Worm (Caenorhabditis elegans): ENCODE results near the gene syx-2.

DNA sequence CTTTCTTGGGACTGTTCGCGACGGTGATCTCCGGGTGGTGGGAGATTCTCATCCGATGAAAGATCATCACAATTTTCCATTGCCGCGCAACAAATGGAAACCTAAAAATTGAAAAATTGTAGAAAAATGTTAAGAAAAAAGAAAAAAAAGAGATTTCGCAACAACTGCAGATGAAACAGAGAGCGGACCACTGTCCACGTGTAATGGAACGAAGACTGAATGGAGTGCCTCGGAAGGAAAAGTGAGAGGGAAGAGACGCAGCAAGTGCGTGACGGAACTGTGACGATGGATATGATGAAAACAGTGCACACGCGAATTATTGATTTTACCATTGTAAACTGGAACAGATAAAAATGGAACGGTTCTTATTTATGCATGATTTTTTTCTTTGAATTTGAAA lies 33.9 kb upstream of the syx-2 start, which contains the start of gene meg-2:
- TF ChIP-seq lim-6 (tag; optimal IDR thresholded peaks at IDR 0.05) = no peak
- no peak for TF ChIP-seq pros-1 (tag; optimal IDR thresholded peaks at IDR 0.05)
- TF ChIP-seq tbx-7 (tag; optimal IDR thresholded peaks at IDR 0.05) = no peak
- TF ChIP-seq C38D4.7 (GFP tag; optimal IDR thresholded peaks at IDR 0.05) = no peak
- TF ChIP-seq nhr-11 (tag; optimal IDR thresholded peaks at IDR 0.05) = no peak
- no peak for TF ChIP-seq unc-86 (tag; optimal IDR thresholded peaks at IDR 0.05)
- TF ChIP-seq ama-1 (optimal IDR thresholded peaks at IDR 0.05) = no peak
- no peak for TF ChIP-seq zip-5 (tag; optimal IDR thresholded peaks at IDR 0.05)
- TF ChIP-seq hlh-15 (tag; optimal IDR thresholded peaks at IDR 0.05) = no peak
- no peak for TF ChIP-seq lin-11 (tag; optimal IDR thresholded peaks at IDR 0.05)
- TF ChIP-seq sdc-2 (tag; optimal IDR thresholded peaks at IDR 0.05) = no peak
- no peak for TF ChIP-seq F13H6.1 (tag; optimal IDR thresholded peaks at IDR 0.05)
- no peak for TF ChIP-seq eyg-1 (tag; optimal IDR thresholded peaks at IDR 0.05)
- TF ChIP-seq ceh-34 (tag; optimal IDR thresholded peaks at IDR 0.05) = no peak

All from whole organism, late embryonic.